Fruit fly (Drosophila melanogaster) whole organism, embryonic: Measurements from ENCODE around the gene Dmtn.

Experiments used
- Ada2b ChIP-seq: fragments of 200-800 bp; sonication (Bioruptor generic); IDR thresholded peaks from 2 replicates; pipeline ENCODE4 v1.3.6; 2022; ENCODE audit warnings: missing biosample characterization, missing genetic modification characterization
- Atf-2 ChIP-seq: fragments of 200-800 bp; sonication (Bioruptor generic); optimal IDR thresholded peaks from 2 replicates; lab custom pipeline; 2016; ENCODE audit warnings: missing biosample characterization, missing genetic modification characterization
- CG11247 ChIP-seq: fragments of 200-800 bp; sonication (Bioruptor generic); IDR thresholded peaks from 2 replicates; pipeline ENCODE4 v1.3.6; 2022; ENCODE audit warnings: missing biosample characterization, missing genetic modification characterization
- CG11695 ChIP-seq: fragments of 200-800 bp; sonication (Bioruptor generic); IDR thresholded peaks from 3 replicates; pipeline ENCODE4 v1.3.6; 2022; ENCODE audit warnings: missing biosample characterization, missing genetic modification characterization
- CG12219 ChIP-seq: fragments of 200-800 bp; sonication (Bioruptor generic); optimal IDR thresholded peaks from 3 replicates; lab custom pipeline; 2018; ENCODE audit warnings: missing biosample characterization, mild to moderate bottlenecking, missing genetic modification characterization
- CG12769 ChIP-seq: fragments of 200-800 bp; sonication (Bioruptor generic); optimal IDR thresholded peaks from 2 replicates; lab custom pipeline; 2019; ENCODE audit warnings: missing biosample characterization, mild to moderate bottlenecking, missing genetic modification characterization, moderate library complexity
- CG15073 ChIP-seq: fragments of 200-800 bp; sonication (Bioruptor generic); optimal IDR thresholded peaks from 2 replicates; lab custom pipeline; 2016; ENCODE audit warnings: missing biosample characterization, missing genetic modification characterization
- CG15696 ChIP-seq: fragments of 200-800 bp; sonication (Bioruptor generic); optimal IDR thresholded peaks from 2 replicates; lab custom pipeline; 2019; ENCODE audit warnings: missing biosample characterization, mild to moderate bottlenecking, missing genetic modification characterization, moderate library complexity
- CG18764 ChIP-seq: fragments of 200-800 bp; sonication (Bioruptor generic); optimal IDR thresholded peaks from 3 replicates; lab custom pipeline; 2016; ENCODE audit warnings: missing biosample characterization, missing genetic modification characterization
- CG2116 ChIP-seq: fragments of 200-800 bp; sonication (Bioruptor generic); optimal IDR thresholded peaks from 3 replicates; lab custom pipeline; 2018; ENCODE audit warnings: missing biosample characterization, mild to moderate bottlenecking, missing genetic modification characterization
- CG2875 ChIP-seq: fragments of 200-800 bp; sonication (Bioruptor generic); optimal IDR thresholded peaks from 2 replicates; lab custom pipeline; 2017; ENCODE audit warnings: missing biosample characterization, mild to moderate bottlenecking, missing genetic modification characterization, missing genetic modification reagents
- CG2889 ChIP-seq: fragments of 200-800 bp; sonication (Bioruptor generic); IDR thresholded peaks from 3 replicates; pipeline ENCODE4 v1.3.6; 2022; ENCODE audit warnings: missing biosample characterization, missing genetic modification characterization
- CG30403 ChIP-seq: fragments of 200-800 bp; sonication (Bioruptor generic); optimal IDR thresholded peaks from 3 replicates; lab custom pipeline; 2016; ENCODE audit warnings: missing biosample characterization, missing genetic modification characterization
- CG42726 ChIP-seq: fragments of 200-800 bp; sonication (Bioruptor generic); IDR thresholded peaks from 2 replicates; pipeline ENCODE4 v1.3.6; 2022; ENCODE audit warnings: missing biosample characterization, missing genetic modification characterization; ENCODE audit not compliant: partially characterized antibody
- CG4282 ChIP-seq: fragments of 200-800 bp; sonication (Bioruptor generic); optimal IDR thresholded peaks from 2 replicates; lab custom pipeline; 2016; ENCODE audit warnings: missing biosample characterization, missing genetic modification characterization
- CG6175 ChIP-seq: fragments of 200-800 bp; sonication (Bioruptor generic); IDR thresholded peaks from 3 replicates; pipeline ENCODE4 v1.3.6; 2022; ENCODE audit warnings: missing biosample characterization, missing genetic modification characterization
- CG6765 ChIP-seq: fragments of 200-800 bp; sonication (Bioruptor generic); optimal IDR thresholded peaks from 3 replicates; lab custom pipeline; 2017; ENCODE audit warnings: missing biosample characterization, mild to moderate bottlenecking, missing genetic modification characterization
- CG7357 ChIP-seq: fragments of 200-800 bp; sonication (Bioruptor generic); IDR thresholded peaks from 3 replicates; pipeline ENCODE4 v1.3.6; 2022; ENCODE audit warnings: missing biosample characterization, missing genetic modification characterization
- CG8478 ChIP-seq: fragments of >200 bp; optimal IDR thresholded peaks from 2 replicates; lab custom pipeline; 2018
- CTCF ChIP-seq: fragments of 200-800 bp; sonication (Bioruptor generic); optimal IDR thresholded peaks from 2 replicates; lab custom pipeline; 2017; ENCODE audit warnings: missing biosample characterization, mild to moderate bottlenecking, missing genetic modification characterization, moderate library complexity
- Chrac-16 ChIP-seq: fragments of 200-800 bp; sonication (Bioruptor generic); optimal IDR thresholded peaks from 3 replicates; lab custom pipeline; 2016; ENCODE audit warnings: missing biosample characterization, missing genetic modification characterization
- Dbx ChIP-seq: fragments of 200-800 bp; sonication (Bioruptor generic); IDR thresholded peaks from 3 replicates; pipeline ENCODE4 v1.3.6; 2022; ENCODE audit warnings: missing biosample characterization, missing genetic modification characterization
- HHEX ChIP-seq: fragments of 200-800 bp; sonication (Bioruptor generic); optimal IDR thresholded peaks from 3 replicates; lab custom pipeline; 2017; ENCODE audit warnings: missing biosample characterization, mild to moderate bottlenecking, missing genetic modification characterization, missing genetic modification reagents
- HLH4C ChIP-seq: fragments of 200-800 bp; sonication (Bioruptor generic); IDR thresholded peaks from 3 replicates; pipeline ENCODE4 v1.3.6; 2022; ENCODE audit warnings: missing biosample characterization, missing genetic modification characterization; ENCODE audit not compliant: partially characterized antibody
- MBD-R2 ChIP-seq: fragments of 200-800 bp; sonication (Bioruptor generic); IDR thresholded peaks from 2 replicates; pipeline ENCODE4 v1.3.6; 2022; ENCODE audit warnings: missing biosample characterization, missing genetic modification characterization
- Mes4 ChIP-seq: fragments of 200-800 bp; sonication (Bioruptor generic); optimal IDR thresholded peaks from 2 replicates; lab custom pipeline; 2016; ENCODE audit warnings: missing biosample characterization, missing genetic modification characterization
- Nf-YC ChIP-seq: fragments of 200-800 bp; optimal IDR thresholded peaks from 3 replicates; lab custom pipeline; 2019; ENCODE audit warnings: missing biosample characterization, mild to moderate bottlenecking, missing genetic modification characterization, moderate library complexity
- Oli ChIP-seq: fragments of 200-800 bp; sonication (Bioruptor generic); optimal IDR thresholded peaks from 2 replicates; lab custom pipeline; 2018; ENCODE audit warnings: missing biosample characterization, mild to moderate bottlenecking, missing genetic modification characterization, moderate library complexity
- Sox100B ChIP-seq: fragments of 200-800 bp; sonication (Bioruptor generic); optimal IDR thresholded peaks from 3 replicates; lab custom pipeline; 2018; ENCODE audit warnings: missing biosample characterization, mild to moderate bottlenecking, missing genetic modification characterization
- Ssrp ChIP-seq: fragments of 200-800 bp; sonication (Bioruptor generic); optimal IDR thresholded peaks from 2 replicates; lab custom pipeline; 2018; ENCODE audit warnings: missing biosample characterization, mild to moderate bottlenecking, missing genetic modification characterization, moderate library complexity
- YL-1 ChIP-seq: fragments of 200-800 bp; sonication (Bioruptor generic); optimal IDR thresholded peaks from 3 replicates; lab custom pipeline; 2017; ENCODE audit warnings: missing biosample characterization, mild to moderate bottlenecking, missing genetic modification characterization
- amos ChIP-seq: fragments of 200-800 bp; sonication (Bioruptor generic); IDR thresholded peaks from 2 replicates; pipeline ENCODE4 v1.3.6; 2022; ENCODE audit warnings: missing biosample characterization, missing genetic modification characterization; ENCODE audit not compliant: partially characterized antibody
- bab2 ChIP-seq: fragments of 200-800 bp; sonication (Bioruptor generic); optimal IDR thresholded peaks from 2 replicates; lab custom pipeline; 2016; ENCODE audit warnings: missing biosample characterization, missing genetic modification characterization
- chm ChIP-seq: fragments of 200-800 bp; sonication (Bioruptor generic); IDR thresholded peaks from 2 replicates; pipeline ENCODE4 v1.3.6; 2022; ENCODE audit warnings: missing biosample characterization, missing genetic modification characterization
- crc ChIP-seq: fragments of 200-800 bp; sonication (Bioruptor generic); optimal IDR thresholded peaks from 2 replicates; lab custom pipeline; 2016; ENCODE audit warnings: missing biosample characterization, missing genetic modification characterization
- crp ChIP-seq, 2 experiments: fragments of 200-800 bp; sonication (Bioruptor generic); optimal IDR thresholded peaks; 2 replicates in 1 of 2; 3 replicates in 1 of 2; lab custom pipeline; 2017; ENCODE audit warnings: missing biosample characterization in 2 of 2, missing genetic modification characterization in 2 of 2, mild to moderate bottlenecking in 1 of 2, moderate library complexity in 1 of 2
- dimm ChIP-seq: fragments of 200-800 bp; sonication (Bioruptor generic); IDR thresholded peaks from 2 replicates; pipeline ENCODE4 v1.3.6; 2022; ENCODE audit warnings: missing biosample characterization, missing genetic modification characterization
- emc ChIP-seq: fragments of 200-800 bp; sonication (Bioruptor generic); optimal IDR thresholded peaks from 2 replicates; lab custom pipeline; 2016; ENCODE audit warnings: missing biosample characterization, missing genetic modification characterization
- en ChIP-seq: fragments of 200-800 bp; sonication (Bioruptor generic); optimal IDR thresholded peaks from 2 replicates; lab custom pipeline; 2016; ENCODE audit warnings: missing biosample characterization, missing genetic modification characterization
- esg ChIP-seq: fragments of 200-800 bp; sonication (Bioruptor generic); conservative IDR thresholded peaks from 2 replicates; pipeline ENCODE4 v1.3.6; 2022; ENCODE audit warnings: missing biosample characterization, missing genetic modification characterization
- fd102C ChIP-seq: fragments of 200-800 bp; sonication (Bioruptor generic); optimal IDR thresholded peaks from 2 replicates; lab custom pipeline; 2018; ENCODE audit warnings: missing biosample characterization, mild to moderate bottlenecking, missing genetic modification characterization, moderate library complexity
- grn ChIP-seq: fragments of 200-800 bp; sonication (Bioruptor generic); optimal IDR thresholded peaks from 3 replicates; lab custom pipeline; 2017; ENCODE audit warnings: missing biosample characterization, missing genetic modification characterization
- hb ChIP-seq: fragments of 200-800 bp; sonication (Bioruptor generic); IDR thresholded peaks from 3 replicates; pipeline ENCODE4 v1.3.6; 2022; ENCODE audit warnings: missing biosample characterization, missing genetic modification characterization; ENCODE audit not compliant: partially characterized antibody
- her ChIP-seq: fragments of 200-800 bp; sonication (Bioruptor generic); optimal IDR thresholded peaks from 2 replicates; lab custom pipeline; 2016; ENCODE audit warnings: missing biosample characterization, missing genetic modification characterization
- kay ChIP-seq: fragments of 200-800 bp; sonication (Bioruptor generic); optimal IDR thresholded peaks from 2 replicates; lab custom pipeline; 2016; ENCODE audit warnings: missing biosample characterization, missing genetic modification characterization
- kni ChIP-seq: fragments of 200-800 bp; sonication (Bioruptor generic); optimal IDR thresholded peaks from 3 replicates; lab custom pipeline; 2017; ENCODE audit warnings: mild to moderate bottlenecking, missing biosample characterization, missing genetic modification reagents, missing genetic modification characterization
- nmo ChIP-seq: fragments of 200-800 bp; sonication (Bioruptor generic); optimal IDR thresholded peaks from 2 replicates; lab custom pipeline; 2018; ENCODE audit warnings: missing biosample characterization, mild to moderate bottlenecking, missing genetic modification characterization, moderate library complexity
- ro ChIP-seq: fragments of 200-800 bp; sonication (Bioruptor generic); IDR thresholded peaks from 2 replicates; pipeline ENCODE4 v1.3.6; 2022; ENCODE audit warnings: missing biosample characterization, missing genetic modification characterization
- sna ChIP-seq: fragments of 200-800 bp; sonication (Bioruptor generic); IDR thresholded peaks from 2 replicates; pipeline ENCODE4 v1.3.6; 2022; ENCODE audit warnings: missing biosample characterization, missing genetic modification characterization; ENCODE audit not compliant: partially characterized antibody
- ttk ChIP-seq: fragments of 200-800 bp; sonication (Bioruptor generic); IDR thresholded peaks from 2 replicates; pipeline ENCODE4 v2.1.2; 2022; ENCODE audit warnings: missing biosample characterization, missing genetic modification characterization
- usp ChIP-seq: fragments of >200 bp; optimal IDR thresholded peaks from 2 replicates; lab custom pipeline; 2017; ENCODE audit warnings: missing biosample characterization, missing genetic modification characterization
- wdn ChIP-seq: fragments of 200-800 bp; sonication (Bioruptor generic); IDR thresholded peaks from 2 replicates; pipeline ENCODE4 v1.3.6; 2022; ENCODE audit warnings: missing biosample characterization, missing genetic modification characterization

The Dmtn gene

DNA sequence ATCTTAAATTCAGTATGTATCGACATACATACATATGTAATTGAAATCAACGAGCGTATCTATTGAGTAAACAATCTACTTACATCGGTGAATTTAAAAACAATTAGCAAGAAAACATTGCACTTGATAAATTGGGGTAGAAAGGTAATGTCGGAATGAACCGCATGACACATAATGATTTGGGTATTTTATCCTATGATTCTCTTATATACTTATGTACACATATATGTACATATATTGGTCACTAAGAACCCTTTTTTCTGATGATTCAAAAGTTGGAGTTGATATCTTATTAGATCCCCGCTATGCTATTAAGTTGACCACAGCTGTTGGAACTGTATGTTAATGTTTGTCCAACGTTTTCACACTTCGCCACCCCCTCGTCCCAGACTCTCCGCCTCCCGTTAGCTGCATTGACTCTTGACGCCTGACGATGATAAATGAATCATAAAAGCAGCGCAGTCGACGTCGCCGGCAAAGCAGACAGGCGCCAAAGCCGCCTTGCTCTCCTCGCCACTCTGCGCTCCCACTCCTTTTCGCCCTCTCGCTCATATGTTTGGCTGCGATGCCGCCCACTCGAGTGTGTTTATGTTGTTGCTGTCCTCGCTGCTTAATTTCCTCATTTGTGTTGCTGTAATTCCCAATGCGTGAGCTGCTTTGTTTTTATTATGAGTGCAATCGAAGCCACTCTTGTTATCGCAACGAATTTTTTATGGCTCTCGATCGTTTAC is 52.6 kb downstream of the Dmtn start (continued):
- TF ChIP-seq CG11247 (no peak), CG15073 (no peak), nmo (GFP tag; lab: Kevin White, UChicago) (peak; percentile 49), Sox100B (GFP tag; lab: Kevin White, UChicago) (peak; percentile 58), ttk (no peak), CG6765 (GFP tag; lab: Kevin White, UChicago) (no peak), wdn (GFP tag; lab: Robert Waterston, UW) (no peak), CG11695 (GFP tag; lab: Robert Waterston, UW) (0 out of 3 replicates have a peak, but pooled peaks have one; percentile 19), her (GFP tag; lab: Kevin White, UChicago) (no peak), CG2116 (GFP tag; lab: Kevin White, UChicago) (no peak), HHEX (GFP tag; lab: Kevin White, UChicago) (peak; percentile 20), CTCF (GFP tag; lab: Kevin White, UChicago) (no peak), CG18764 (no peak), CG15696 (tag; lab: Kevin White, UChicago) (no peak), grn (GFP tag; lab: Kevin White, UChicago) (no peak), emc (GFP tag; lab: Kevin White, UChicago) (no peak), chm (no peak), CG2889 (GFP tag; lab: Robert Waterston, UW) (no peak), fd102C (GFP tag; lab: Kevin White, UChicago) (no peak), Oli (tag; lab: Kevin White, UChicago) (peak; percentile 69), Nf-YC (tag; lab: Kevin White, UChicago) (no peak), Ada2b (GFP tag; lab: Robert Waterston, UW) (no peak), dimm (no peak), bab2 (GFP tag; lab: Kevin White, UChicago) (no peak), Ssrp (tag; lab: Kevin White, UChicago) (peak; percentile 33), CG42726 (no peak), HLH4C (GFP tag; lab: Robert Waterston, UW) (no peak), sna (GFP tag; lab: Robert Waterston, UW) (no peak), esg (no peak), MBD-R2 (GFP tag; lab: Robert Waterston, UW) (no peak), CG12219 (GFP tag; lab: Kevin White, UChicago) (no peak), CG2875 (GFP tag; lab: Kevin White, UChicago) (peak; percentile 26), CG7357 (GFP tag; lab: Robert Waterston, UW) (no peak), Dbx (GFP tag; lab: Robert Waterston, UW) (no peak), ro (no peak), CG8478 (lab: Kevin White, UChicago) (no peak), amos (GFP tag; lab: Robert Waterston, UW) (no peak), Chrac-16 (GFP tag; lab: Kevin White, UChicago) (no peak), crc (GFP tag; lab: Kevin White, UChicago) (no peak), hb (no peak), kay (peak; percentile 2), kni (GFP tag; lab: Kevin White, UChicago) (no peak), Mes4 (GFP tag; lab: Kevin White, UChicago) (no peak), CG4282 (no peak), CG12769 (no peak), CG30403 (GFP tag; lab: Kevin White, UChicago) (peak; percentile 52), usp (GFP tag; lab: Kevin White, UChicago) (no peak), en (GFP tag; lab: Kevin White, UChicago) (no peak), crp (GFP tag; optimal IDR thresholded peaks at IDR 0.05; lab: Kevin White, UChicago) (no peak), CG6175 (GFP tag; lab: Robert Waterston, UW) (no peak), Atf-2 (no peak), YL-1 (GFP tag; lab: Kevin White, UChicago) (no peak)
